Worm (Caenorhabditis elegans) whole organism, L4/young adult: Measurements from ENCODE around the gene srd-7.

Experiments used
- W03F9.2 ChIP-seq: fragments of 150-350 bp; optimal IDR thresholded peaks from 2 replicates; lab custom pipeline; 2014; ENCODE audit warnings: missing biosample characterization, missing genetic modification characterization
- dao-5 ChIP-seq: sonication (generic microtip); optimal IDR thresholded peaks from 2 replicates; lab custom pipeline; 2016; ENCODE audit warnings: missing genotype, missing genetic modification characterization, moderate library complexity, missing compliant biosample characterization
- him-1 ChIP-seq: sonication (generic microtip); optimal IDR thresholded peaks from 2 replicates; lab custom pipeline; 2016; ENCODE audit warnings: missing genotype, missing genetic modification reagents, missing genetic modification characterization, missing compliant biosample characterization

DNA sequence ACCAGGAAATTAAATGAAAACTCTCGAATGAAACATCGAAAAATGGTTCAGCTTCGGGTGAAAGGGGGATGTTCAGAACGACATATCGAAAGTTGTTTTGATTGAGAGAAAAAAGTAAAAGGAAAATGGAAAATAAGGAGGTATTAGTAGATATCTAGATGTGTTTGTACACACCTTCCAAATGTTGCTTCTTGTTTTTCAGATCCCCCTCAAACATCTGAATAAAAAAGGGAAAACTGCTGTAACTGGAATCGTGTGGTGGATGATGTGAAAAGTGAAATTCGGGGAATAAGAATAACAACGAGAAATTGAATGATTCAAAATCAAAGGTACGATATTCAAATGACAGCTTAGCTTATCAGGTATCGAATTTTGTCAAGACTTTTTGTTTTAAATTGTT is 41.4 kb upstream of the srd-7 start, which contains the start of gene npax-3:
- no peak for TF ChIP-seq W03F9.2 (tag; lab: Kevin White, UChicago)
- no peak for TF ChIP-seq dao-5 (tag; lab: Kevin White, UChicago)
- TF ChIP-seq him-1 = no peak
